Worm (Caenorhabditis elegans) whole organism, L4/young adult: ENCODE results near the gene scl-9.

ENCODE experiments used
- W03F9.2 ChIP-seq: fragments of 150-350 bp; optimal IDR thresholded peaks from 2 replicates; lab custom pipeline; 2014; ENCODE audit warnings: missing biosample characterization, missing genetic modification characterization
- dao-5 ChIP-seq: sonication (generic microtip); optimal IDR thresholded peaks from 2 replicates; lab custom pipeline; 2016; ENCODE audit warnings: missing genotype, missing genetic modification characterization, moderate library complexity, missing compliant biosample characterization
- him-1 ChIP-seq: sonication (generic microtip); optimal IDR thresholded peaks from 2 replicates; lab custom pipeline; 2016; ENCODE audit warnings: missing genotype, missing genetic modification reagents, missing genetic modification characterization, missing compliant biosample characterization

Gene scl-9

ce11 chrIV:13028746-13029673, 17.9 kb upstream of the scl-9 start:
- no peak for TF ChIP-seq dao-5 (tag; lab: Kevin White, UChicago)
- TF ChIP-seq him-1 (tag; lab: Kevin White, UChicago): no peak
- TF ChIP-seq W03F9.2 (tag; lab: Kevin White, UChicago): no peak

DNA sequence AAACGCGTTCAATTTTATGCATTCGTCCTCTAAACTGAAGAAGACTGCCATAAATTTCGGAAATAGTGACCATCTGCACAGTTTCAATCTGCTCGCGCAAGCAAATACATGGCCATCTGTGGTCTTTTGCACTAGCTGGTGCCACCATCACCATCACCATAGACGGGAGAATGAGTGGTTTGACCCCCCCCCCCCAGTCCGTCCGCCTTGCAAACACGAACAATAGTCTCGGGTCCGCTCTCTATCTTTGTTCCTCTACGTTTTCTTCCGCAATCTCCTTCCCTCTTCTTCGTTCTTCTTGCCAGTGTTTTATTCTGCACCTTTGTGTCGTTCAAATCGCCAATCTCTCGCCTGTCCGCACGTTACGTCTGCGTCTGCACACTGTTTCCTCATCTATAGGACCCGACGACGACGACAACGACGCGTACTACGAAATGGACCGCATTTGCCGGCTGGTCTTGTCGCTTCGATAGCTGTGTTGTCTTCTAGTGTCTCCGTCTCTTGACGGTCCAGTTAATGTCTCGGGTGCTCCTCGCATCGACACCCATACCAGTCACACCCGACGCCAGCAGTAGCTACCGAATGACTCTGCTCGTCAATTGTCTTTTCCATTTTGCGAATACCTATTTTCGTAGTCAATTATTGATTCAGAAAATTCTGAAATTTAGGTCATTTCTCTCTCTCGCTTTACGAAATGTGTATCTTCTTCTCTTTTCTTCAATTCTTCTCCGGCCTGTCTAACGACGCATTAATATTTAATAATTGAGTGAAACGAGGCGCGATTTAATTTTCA, 17.1 kb upstream of the scl-9 start:
- TF ChIP-seq dao-5 (tag; lab: Kevin White, UChicago): no peak
- no peak for TF ChIP-seq W03F9.2 (tag; lab: Kevin White, UChicago)
- TF ChIP-seq him-1 (tag; lab: Kevin White, UChicago): no peak

DNA sequence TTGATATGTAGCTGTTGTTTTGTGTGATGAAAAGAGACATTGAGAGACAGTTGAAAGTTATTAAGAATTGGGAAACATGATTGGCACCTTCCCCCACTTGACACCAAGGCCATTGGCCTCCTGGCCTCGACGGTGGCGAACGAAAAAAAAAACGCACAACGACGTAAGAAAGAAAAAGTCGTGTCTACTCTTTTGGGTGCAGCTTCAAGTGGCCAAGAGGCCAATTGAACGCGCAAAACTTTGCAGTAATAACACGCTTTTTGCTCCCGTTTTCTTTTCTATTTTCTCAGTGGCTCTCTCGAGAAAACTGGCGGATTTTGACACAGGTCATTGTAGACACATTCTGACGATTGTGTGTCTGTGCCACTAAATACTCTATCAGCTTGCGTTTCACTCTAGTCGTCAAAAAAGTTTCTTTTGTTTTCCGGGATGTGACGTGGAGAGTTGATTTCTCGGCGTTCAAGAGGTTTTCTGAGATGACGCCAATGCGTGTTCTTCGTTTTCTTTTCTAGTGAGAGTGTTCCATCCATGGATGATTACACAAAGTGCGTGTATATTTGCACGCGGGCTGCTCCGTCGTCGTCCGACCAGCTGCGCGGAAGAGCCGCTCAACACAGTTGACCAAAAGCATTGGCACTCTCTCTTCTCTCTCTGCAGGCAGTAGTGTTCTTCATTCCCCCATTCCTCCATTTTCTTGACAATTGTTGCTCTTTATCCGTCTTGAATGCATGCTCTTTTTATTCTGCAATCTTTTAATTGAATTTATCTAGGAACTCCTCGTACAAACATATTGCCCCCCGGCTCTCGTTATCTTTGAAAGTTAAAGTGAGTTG, 16.3 kb upstream of the scl-9 start:
- TF ChIP-seq dao-5 (tag; lab: Kevin White, UChicago): no peak
- TF ChIP-seq W03F9.2 (tag; lab: Kevin White, UChicago): no peak

- TF ChIP-seq W03F9.2 (tag; lab: Kevin White, UChicago): no peak
- TF ChIP-seq dao-5 (tag; lab: Kevin White, UChicago): no peak
- no peak for TF ChIP-seq him-1 (tag; lab: Kevin White, UChicago)
Observed at ce11 chrIV:13032153-13032552, 14.8 kb upstream of the scl-9 start.

DNA sequence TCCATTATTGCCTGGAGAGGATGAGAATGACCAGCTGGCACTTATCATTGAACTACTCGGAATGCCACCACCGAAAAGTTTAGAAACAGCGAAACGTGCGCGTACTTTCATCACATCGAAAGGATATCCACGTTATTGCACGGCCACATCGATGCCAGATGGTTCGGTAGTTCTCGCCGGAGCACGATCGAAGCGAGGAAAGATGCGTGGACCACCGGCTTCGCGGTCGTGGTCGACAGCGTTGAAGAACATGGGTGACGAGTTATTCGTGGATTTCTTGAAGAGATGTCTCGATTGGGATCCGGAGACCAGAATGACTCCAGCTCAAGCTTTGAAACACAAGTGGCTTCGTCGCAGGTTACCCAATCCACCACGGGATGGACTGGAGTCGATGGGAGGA, 13.4 kb upstream of the scl-9 start:
- TF ChIP-seq him-1 (tag; lab: Kevin White, UChicago) (no peak), dao-5 (tag; lab: Kevin White, UChicago) (no peak)

ce11 chrIV:13035302-13035701, 11.6 kb upstream of the scl-9 start:
- no peak for TF ChIP-seq him-1 (tag; lab: Kevin White, UChicago)
- TF ChIP-seq dao-5 (tag; lab: Kevin White, UChicago): no peak
- no peak for TF ChIP-seq W03F9.2 (tag; lab: Kevin White, UChicago)

ce11 chrIV:13036835-13037234, 10.1 kb upstream of the scl-9 start:
- TF ChIP-seq W03F9.2 (tag; lab: Kevin White, UChicago): no peak
- no peak for TF ChIP-seq him-1 (tag; lab: Kevin White, UChicago)
- no peak for TF ChIP-seq dao-5 (tag; lab: Kevin White, UChicago)

DNA sequence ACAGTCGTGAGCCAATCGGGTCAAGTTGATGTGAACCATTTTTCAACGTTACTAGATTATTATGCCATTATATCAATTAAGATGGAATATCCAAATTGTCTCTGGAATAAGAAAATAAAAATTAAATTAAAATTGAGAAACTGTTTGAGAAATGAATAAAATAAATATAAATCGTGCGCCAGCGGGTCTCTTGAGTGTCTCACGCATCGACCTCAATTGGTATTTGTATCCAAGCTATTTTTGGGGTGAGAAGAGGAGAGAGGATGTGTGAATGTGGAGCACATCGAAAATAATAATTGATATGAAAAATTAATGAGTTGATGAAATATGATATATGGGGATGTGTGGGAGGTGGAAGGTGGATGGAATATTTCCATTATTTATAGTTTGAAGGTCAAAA, 8.1 kb upstream of the scl-9 start, which contains the start of gene F49E11.2:
Gene F49E11.2, minus strand, starts transcription at position 101 of the 400 bp plus-strand sequence.
- TF ChIP-seq W03F9.2 (tag; lab: Kevin White, UChicago) (no peak), him-1 (tag; lab: Kevin White, UChicago) (no peak), dao-5 (tag; lab: Kevin White, UChicago) (no peak)

- no peak for TF ChIP-seq W03F9.2 (tag; lab: Kevin White, UChicago)
- no peak for TF ChIP-seq dao-5 (tag; lab: Kevin White, UChicago)
- TF ChIP-seq him-1 (tag; lab: Kevin White, UChicago): no peak
Observed at ce11 chrIV:13041486-13041885, 5.5 kb upstream of the scl-9 start.

DNA sequence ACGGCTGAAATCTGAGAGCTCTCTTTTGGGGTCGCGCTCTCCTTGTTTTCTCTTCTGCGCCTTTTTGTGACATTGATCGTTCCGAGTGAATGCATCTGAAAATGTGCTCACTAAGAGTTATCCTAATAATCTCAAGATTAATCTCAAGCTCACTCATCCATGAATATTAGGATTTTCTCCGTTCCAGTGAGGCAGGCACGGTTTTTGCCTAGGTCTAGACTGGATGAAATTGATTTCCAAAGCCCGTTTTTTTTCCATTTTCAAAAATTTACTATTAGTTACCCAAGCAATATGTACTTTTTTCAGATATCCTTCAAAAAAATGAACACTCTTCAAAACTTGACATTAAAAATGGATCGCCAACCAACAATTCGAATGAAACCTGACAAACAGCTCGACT, 4.9 kb upstream of the scl-9 start, which contains the start of gene amt-2:
Gene amt-2, plus strand, starts transcription at position 301 of the 400 bp plus-strand sequence.
- TF ChIP-seq him-1 (tag; lab: Kevin White, UChicago) (no peak), W03F9.2 (tag; lab: Kevin White, UChicago) (no peak), dao-5 (tag; lab: Kevin White, UChicago) (no peak)

ce11 chrIV:13044980-13045379, 2.0 kb upstream of the scl-9 start:
- TF ChIP-seq him-1 (tag; lab: Kevin White, UChicago) (no peak), dao-5 (tag; lab: Kevin White, UChicago) (no peak), W03F9.2 (tag; lab: Kevin White, UChicago) (no peak)

ce11 chrIV:13048157-13048556, 1.2 kb downstream of the scl-9 start, which contains the start of gene scl-10:
scl-10 (plus strand) TSS chrIV:13048457.
- TF ChIP-seq him-1 (tag; lab: Kevin White, UChicago) (no peak), dao-5 (tag; lab: Kevin White, UChicago) (no peak), W03F9.2 (tag; lab: Kevin White, UChicago) (no peak)
